Fruit fly (Drosophila melanogaster) whole organism, embryonic: ENCODE results near the gene Sr-CI.

ENCODE experiments used
- B-H2 ChIP-seq: fragments of 200-800 bp; sonication (Bioruptor generic); optimal IDR thresholded peaks from 2 replicates; lab custom pipeline; 2018; ENCODE audit warnings: missing biosample characterization, mild to moderate bottlenecking, missing genetic modification characterization
- Bdp1 ChIP-seq: fragments of 200-800 bp; sonication (Bioruptor generic); optimal IDR thresholded peaks from 3 replicates; lab custom pipeline; 2016; ENCODE audit warnings: missing biosample characterization, missing genetic modification characterization
- Bgb ChIP-seq: fragments of 200-800 bp; sonication (Bioruptor generic); IDR thresholded peaks from 2 replicates; pipeline ENCODE4 v1.3.6; 2022; ENCODE audit warnings: missing biosample characterization, missing genetic modification characterization; ENCODE audit not compliant: partially characterized antibody
- CG10274 ChIP-seq: fragments of 200-800 bp; sonication (Bioruptor generic); optimal IDR thresholded peaks from 3 replicates; lab custom pipeline; 2017; ENCODE audit warnings: missing biosample characterization, mild to moderate bottlenecking, missing genetic modification characterization
- CG10979 ChIP-seq: fragments of 200-800 bp; sonication (Bioruptor generic); optimal IDR thresholded peaks from 2 replicates; lab custom pipeline; 2018; ENCODE audit warnings: missing biosample characterization, mild to moderate bottlenecking, missing genetic modification characterization, moderate library complexity
- CG11247 ChIP-seq: fragments of 200-800 bp; sonication (Bioruptor generic); IDR thresholded peaks from 2 replicates; pipeline ENCODE4 v1.3.6; 2022; ENCODE audit warnings: missing biosample characterization, missing genetic modification characterization
- CG12071 ChIP-seq: fragments of 200-800 bp; sonication (Bioruptor generic); optimal IDR thresholded peaks from 3 replicates; lab custom pipeline; 2018; ENCODE audit warnings: missing biosample characterization, mild to moderate bottlenecking, missing genetic modification characterization
- CG12104 ChIP-seq: fragments of 200-800 bp; sonication (Bioruptor generic); optimal IDR thresholded peaks from 3 replicates; lab custom pipeline; 2016; ENCODE audit warnings: missing biosample characterization, missing genetic modification characterization
- CG12155 ChIP-seq: fragments of 200-800 bp; sonication (Bioruptor generic); optimal IDR thresholded peaks from 3 replicates; lab custom pipeline; 2016; ENCODE audit warnings: missing biosample characterization, missing genetic modification characterization
- CG14667 ChIP-seq: fragments of 200-800 bp; sonication (Bioruptor generic); IDR thresholded peaks from 2 replicates; pipeline ENCODE4 v1.3.6; 2022; ENCODE audit warnings: missing biosample characterization, missing genetic modification characterization
- CG15479 ChIP-seq: fragments of 200-800 bp; sonication (Bioruptor generic); optimal IDR thresholded peaks from 3 replicates; lab custom pipeline; 2019; ENCODE audit warnings: missing biosample characterization, mild to moderate bottlenecking, missing genetic modification characterization, moderate library complexity
- CG1647 ChIP-seq: fragments of 200-800 bp; sonication (Bioruptor generic); optimal IDR thresholded peaks from 3 replicates; lab custom pipeline; 2016; ENCODE audit warnings: missing biosample characterization, missing genetic modification characterization
- CG31365 ChIP-seq: fragments of 200-800 bp; sonication (Bioruptor generic); optimal IDR thresholded peaks from 2 replicates; lab custom pipeline; 2018; ENCODE audit warnings: missing biosample characterization, mild to moderate bottlenecking, missing genetic modification characterization
- CG3163 ChIP-seq: fragments of 200-800 bp; sonication (Bioruptor generic); optimal IDR thresholded peaks from 3 replicates; lab custom pipeline; 2016; ENCODE audit warnings: missing biosample characterization, missing genetic modification characterization
- CG33213 ChIP-seq: fragments of 200-800 bp; sonication (Bioruptor generic); optimal IDR thresholded peaks from 3 replicates; lab custom pipeline; 2016; ENCODE audit warnings: missing biosample characterization, missing genetic modification characterization
- CG3995 ChIP-seq: fragments of 200-800 bp; sonication (Bioruptor generic); optimal IDR thresholded peaks from 3 replicates; lab custom pipeline; 2016; ENCODE audit warnings: missing biosample characterization, missing genetic modification characterization
- CG6683 ChIP-seq: fragments of 200-800 bp; sonication (Bioruptor generic); optimal IDR thresholded peaks from 2 replicates; lab custom pipeline; 2017; ENCODE audit warnings: missing biosample characterization, mild to moderate bottlenecking, missing genetic modification characterization, missing genetic modification reagents
- CG9437 ChIP-seq: fragments of 200-800 bp; sonication (Bioruptor generic); optimal IDR thresholded peaks from 2 replicates; lab custom pipeline; 2018; ENCODE audit warnings: missing biosample characterization, mild to moderate bottlenecking, missing genetic modification characterization
- CG9932 ChIP-seq: fragments of 200-800 bp; sonication (Bioruptor generic); IDR thresholded peaks from 2 replicates; pipeline ENCODE4 v1.3.6; 2022; ENCODE audit warnings: missing biosample characterization, missing genetic modification characterization
- H15 ChIP-seq: fragments of 200-800 bp; sonication (Bioruptor generic); IDR thresholded peaks from 3 replicates; pipeline ENCODE4 v1.3.6; 2022; ENCODE audit warnings: missing biosample characterization, missing genetic modification characterization
- HLH3B ChIP-seq: fragments of 200-800 bp; sonication (Bioruptor generic); IDR thresholded peaks from 2 replicates; pipeline ENCODE4 v1.3.6; 2022; ENCODE audit warnings: missing biosample characterization, missing genetic modification characterization
- HmgD ChIP-seq: fragments of 200-800 bp; sonication (Bioruptor generic); optimal IDR thresholded peaks from 3 replicates; lab custom pipeline; 2016; ENCODE audit warnings: missing biosample characterization, missing genetic modification characterization
- Hr39 ChIP-seq: fragments of >200 bp; optimal IDR thresholded peaks from 2 replicates; lab custom pipeline; 2017
- MTF-1 ChIP-seq: fragments of 200-800 bp; sonication (Bioruptor generic); optimal IDR thresholded peaks from 2 replicates; lab custom pipeline; 2018; ENCODE audit warnings: missing biosample characterization, mild to moderate bottlenecking, missing genetic modification characterization, borderline replicate concordance
- NfI ChIP-seq: fragments of 200-800 bp; sonication (Bioruptor generic); optimal IDR thresholded peaks from 3 replicates; lab custom pipeline; 2018; ENCODE audit warnings: missing biosample characterization, mild to moderate bottlenecking, missing genetic modification characterization, moderate library complexity
- Ptx1 ChIP-seq: fragments of 200-800 bp; sonication (Bioruptor generic); IDR thresholded peaks from 2 replicates; pipeline ENCODE4 v1.3.6; 2022; ENCODE audit warnings: missing biosample characterization, missing genetic modification characterization
- abd-A ChIP-seq: fragments of 200-800 bp; sonication (Bioruptor generic); optimal IDR thresholded peaks from 3 replicates; lab custom pipeline; 2019; ENCODE audit warnings: missing biosample characterization, mild to moderate bottlenecking, missing genetic modification characterization, moderate library complexity
- ac ChIP-seq: fragments of 200-800 bp; sonication (Bioruptor generic); optimal IDR thresholded peaks from 3 replicates; lab custom pipeline; 2017; ENCODE audit warnings: missing biosample characterization, mild to moderate bottlenecking, missing genetic modification characterization
- ash1 ChIP-seq: fragments of 200-800 bp; sonication (Bioruptor generic); optimal IDR thresholded peaks from 2 replicates; lab custom pipeline; 2018; ENCODE audit warnings: missing biosample characterization, mild to moderate bottlenecking, missing genetic modification characterization
- bbx ChIP-seq: fragments of 200-800 bp; sonication (Bioruptor generic); IDR thresholded peaks from 2 replicates; pipeline ENCODE4 v1.3.6; 2022; ENCODE audit warnings: missing biosample characterization, missing genetic modification characterization; ENCODE audit not compliant: partially characterized antibody
- bsh ChIP-seq, 2 experiments: fragments of 200-800 bp; sonication (Bioruptor generic); optimal IDR thresholded peaks; 2 replicates each; lab custom pipeline; 2017 to 2018; ENCODE audit warnings: mild to moderate bottlenecking in 2 of 2, missing biosample characterization in 2 of 2, missing genetic modification characterization in 2 of 2, moderate library complexity in 1 of 2
- cg ChIP-seq: fragments of 200-800 bp; sonication (Bioruptor generic); optimal IDR thresholded peaks from 3 replicates; lab custom pipeline; 2019; ENCODE audit warnings: missing biosample characterization, mild to moderate bottlenecking, missing genetic modification characterization, moderate library complexity
- chif ChIP-seq, 2 experiments: fragments of 200-800 bp; sonication (Bioruptor generic); optimal IDR thresholded peaks; 3 replicates each; lab custom pipeline; 2016; ENCODE audit warnings: missing biosample characterization in 2 of 2, missing genetic modification characterization in 2 of 2
- da ChIP-seq: fragments of 200-800 bp; sonication (Bioruptor generic); optimal IDR thresholded peaks from 2 replicates; lab custom pipeline; 2016; ENCODE audit warnings: missing biosample characterization, missing genetic modification characterization
- fd96Cb ChIP-seq: fragments of 200-800 bp; sonication (Bioruptor generic); optimal IDR thresholded peaks from 2 replicates; lab custom pipeline; 2018; ENCODE audit warnings: missing biosample characterization, mild to moderate bottlenecking, missing genetic modification characterization, moderate library complexity
- ftz-f1 ChIP-seq: fragments of 200-800 bp; sonication (Bioruptor generic); optimal IDR thresholded peaks from 2 replicates; lab custom pipeline; 2016; ENCODE audit warnings: missing biosample characterization, missing genetic modification characterization
- her ChIP-seq: fragments of 200-800 bp; sonication (Bioruptor generic); optimal IDR thresholded peaks from 2 replicates; lab custom pipeline; 2016; ENCODE audit warnings: missing biosample characterization, missing genetic modification characterization
- kay ChIP-seq: fragments of 200-800 bp; sonication (Bioruptor generic); optimal IDR thresholded peaks from 2 replicates; lab custom pipeline; 2016; ENCODE audit warnings: missing biosample characterization, missing genetic modification characterization
- lola ChIP-seq, 3 experiments: fragments of >200 bp in 2 of 3; fragments of 200-800 bp in 1 of 3; sonication (Bioruptor generic) in 1 of 3; optimal IDR thresholded peaks; 2 replicates each; lab custom pipeline; 2017 to 2019; ENCODE audit warnings: missing biosample characterization in 3 of 3, missing genetic modification characterization in 3 of 3, mild to moderate bottlenecking in 1 of 3, moderate library complexity in 1 of 3
- mld ChIP-seq: fragments of 200-800 bp; sonication (Bioruptor generic); IDR thresholded peaks from 3 replicates; pipeline ENCODE4 v1.3.6; 2022; ENCODE audit warnings: missing biosample characterization, missing genetic modification characterization; ENCODE audit not compliant: partially characterized antibody
- odd ChIP-seq: fragments of 200-800 bp; sonication (Bioruptor generic); optimal IDR thresholded peaks from 2 replicates; lab custom pipeline; 2017; ENCODE audit warnings: missing biosample characterization, mild to moderate bottlenecking, missing genetic modification characterization
- onecut ChIP-seq: fragments of 200-800 bp; sonication (Bioruptor generic); IDR thresholded peaks from 2 replicates; pipeline ENCODE4 v1.3.6; 2022; ENCODE audit warnings: missing biosample characterization, missing genetic modification characterization
- pho ChIP-seq: fragments of 200-800 bp; sonication (Bioruptor generic); optimal IDR thresholded peaks from 2 replicates; lab custom pipeline; 2016; ENCODE audit warnings: missing biosample characterization, missing genetic modification characterization
- salm ChIP-seq: fragments of 200-800 bp; sonication (Bioruptor generic); optimal IDR thresholded peaks from 2 replicates; lab custom pipeline; 2018; ENCODE audit warnings: missing biosample characterization, mild to moderate bottlenecking, missing genetic modification characterization
- seq ChIP-seq: fragments of 200-800 bp; sonication (Bioruptor generic); IDR thresholded peaks from 2 replicates; pipeline ENCODE4 v1.3.6; 2022; ENCODE audit warnings: missing biosample characterization, missing genetic modification characterization
- sima ChIP-seq: fragments of 200-800 bp; sonication (Bioruptor generic); optimal IDR thresholded peaks from 2 replicates; lab custom pipeline; 2016; ENCODE audit warnings: missing biosample characterization, missing genetic modification characterization
- tll ChIP-seq, 2 experiments: fragments of 200-800 bp in 1 of 2; fragments of >200 bp in 1 of 2; sonication (Bioruptor generic) in 1 of 2; optimal IDR thresholded peaks; 2 replicates each; lab custom pipeline; 2017 to 2019; ENCODE audit warnings: missing biosample characterization in 2 of 2, missing genetic modification characterization in 2 of 2, mild to moderate bottlenecking in 1 of 2, moderate library complexity in 1 of 2
- unc-4 ChIP-seq: fragments of 200-800 bp; sonication (Bioruptor generic); IDR thresholded peaks from 2 replicates; pipeline ENCODE4 v1.3.6; 2022; ENCODE audit warnings: missing biosample characterization, missing genetic modification characterization; ENCODE audit not compliant: partially characterized antibody
- unpg ChIP-seq: fragments of 200-800 bp; sonication (Bioruptor generic); optimal IDR thresholded peaks from 3 replicates; lab custom pipeline; 2018; ENCODE audit warnings: missing biosample characterization, mild to moderate bottlenecking, missing genetic modification characterization, moderate library complexity
- yki ChIP-seq: fragments of >200 bp; optimal IDR thresholded peaks from 3 replicates; lab custom pipeline; 2018

Gene Sr-CI

DNA sequence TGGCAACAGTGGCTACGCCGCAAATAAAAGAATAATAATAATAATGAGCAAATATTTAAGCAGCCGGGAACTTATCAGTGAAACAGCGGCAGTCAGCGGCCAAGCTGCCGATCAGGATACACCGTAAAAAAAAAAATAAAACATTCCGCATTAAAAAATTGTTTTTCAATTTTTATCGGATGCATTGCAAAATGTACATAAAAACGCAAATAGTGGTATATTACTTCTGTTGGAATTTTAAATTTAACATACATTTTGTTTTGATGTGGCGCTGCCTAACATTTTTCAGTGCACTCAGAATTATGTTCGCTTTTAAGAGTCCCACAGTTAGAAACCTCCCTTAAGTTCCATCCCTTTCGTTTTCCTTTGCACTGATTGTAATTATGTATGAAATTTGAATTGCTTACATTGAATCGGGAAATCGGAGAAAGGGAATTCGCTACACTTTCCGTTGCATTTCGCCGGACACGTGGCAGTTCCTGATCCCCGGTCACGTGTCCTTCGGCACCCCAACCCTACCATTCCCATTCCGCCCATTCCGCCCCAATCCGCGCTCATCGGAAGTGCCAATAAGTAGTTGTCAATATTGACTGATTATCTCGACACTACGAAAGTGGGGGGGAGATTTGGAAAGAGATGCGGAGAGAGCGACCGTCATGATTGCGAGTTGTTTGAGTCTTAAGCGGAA, 2.4 kb upstream of the Sr-CI start (continued):
- TF ChIP-seq CG11247 (peak; percentile 56), pho (GFP tag; lab: Kevin White, UChicago) (peak; percentile 58), cg (GFP tag; lab: Kevin White, UChicago) (no peak), CG3995 (GFP tag; lab: Kevin White, UChicago) (no peak), Ptx1 (peak; percentile 80), CG6683 (GFP tag; lab: Kevin White, UChicago) (peak; percentile 41), unpg (GFP tag; lab: Kevin White, UChicago) (peak; percentile 86), ftz-f1 (no peak), unc-4 (GFP tag; lab: Robert Waterston, UW) (no peak), ac (GFP tag; lab: Kevin White, UChicago) (peak; percentile 54), CG9437 (GFP tag; lab: Kevin White, UChicago) (peak; percentile 51), kay (GFP tag; lab: Kevin White, UChicago) (peak; percentile 65), HLH3B (peak; percentile 77), mld (GFP tag; lab: Robert Waterston, UW) (no peak), tll (GFP tag; optimal IDR thresholded peaks at IDR 0.05; lab: Kevin White, UChicago) (no peak), yki (lab: Kevin White, UChicago) (no peak), Bdp1 (GFP tag; lab: Kevin White, UChicago) (peak; percentile 54), CG33213 (GFP tag; lab: Kevin White, UChicago) (peak; percentile 81), H15 (GFP tag; lab: Robert Waterston, UW) (peak; percentile 84), CG12104 (GFP tag; lab: Kevin White, UChicago) (peak; percentile 61), Bgb (no peak), CG10274 (GFP tag; lab: Kevin White, UChicago) (peak; percentile 67), CG31365 (tag; lab: Kevin White, UChicago) (peak; percentile 57), HmgD (no peak), her (GFP tag; lab: Kevin White, UChicago) (peak; percentile 49), sima (GFP tag; lab: Kevin White, UChicago) (no peak), abd-A (tag; lab: Kevin White, UChicago) (no peak), NfI (GFP tag; lab: Kevin White, UChicago) (peak; percentile 59), B-H2 (no peak), onecut (GFP tag; lab: Robert Waterston, UW) (peak; percentile 82), lola (GFP tag; optimal IDR thresholded peaks at IDR 0.05; lab: Kevin White, UChicago) (peak in 1 of 3 experiments; percentile 88), bsh (GFP tag; optimal IDR thresholded peaks at IDR 0.05; lab: Kevin White, UChicago) (peak in 1 of 2 experiments; percentile 93), CG9932 (GFP tag; lab: Robert Waterston, UW) (no peak), Hr39 (lab: Kevin White, UChicago) (no peak), ash1 (GFP tag; lab: Kevin White, UChicago) (no peak), seq (peak; percentile 83), bbx (GFP tag; lab: Robert Waterston, UW) (no peak), CG12071 (GFP tag; lab: Kevin White, UChicago) (peak; percentile 53), MTF-1 (GFP tag; lab: Kevin White, UChicago) (peak; percentile 39), salm (peak; percentile 64), CG10979 (tag; lab: Kevin White, UChicago) (peak; percentile 91), CG1647 (GFP tag; lab: Kevin White, UChicago) (peak; percentile 48), CG14667 (peak; percentile 77), CG15479 (GFP tag; lab: Kevin White, UChicago) (no peak), odd (peak; percentile 53), da (GFP tag; lab: Kevin White, UChicago) (peak; percentile 27), CG3163 (GFP tag; lab: Kevin White, UChicago) (peak; percentile 48), chif (GFP tag; optimal IDR thresholded peaks at IDR 0.05; lab: Kevin White, UChicago) (peak; percentile 68 to 90), CG12155 (GFP tag; lab: Kevin White, UChicago) (peak; percentile 65), fd96Cb (peak; percentile 85)
